Fruit fly (Drosophila melanogaster): ENCODE data around the gene CG13473.

The CG13473 gene

dm6 chr3L:14756724-14757463 is 28.3 kb downstream of the CG13473 start (continued):
- TF ChIP-seq amos (GFP tag; IDR thresholded peaks at IDR 0.05; ENCODE audit: partially characterized antibody), result no peak
- peak; percentile 66 for TF ChIP-seq lbe (GFP tag; optimal IDR thresholded peaks at IDR 0.05)
- TF ChIP-seq CG18262 (tag; optimal IDR thresholded peaks at IDR 0.05), result peak; percentile 78
- peak; percentile 70 for TF ChIP-seq gsb (GFP tag; IDR thresholded peaks at IDR 0.05)
- TF ChIP-seq dpn (GFP tag; optimal IDR thresholded peaks at IDR 0.05), result peak; percentile 90 to 92
- TF ChIP-seq CG2116 (GFP tag; optimal IDR thresholded peaks at IDR 0.05), result peak; percentile 61
- TF ChIP-seq repo (GFP tag; optimal IDR thresholded peaks at IDR 0.05), result peak; percentile 88
- TF ChIP-seq CG18476 (GFP tag; optimal IDR thresholded peaks at IDR 0.05), result peak; percentile 85
- peak; percentile 93 for TF ChIP-seq sisA (GFP tag; IDR thresholded peaks at IDR 0.05)
- TF ChIP-seq H15 (GFP tag; IDR thresholded peaks at IDR 0.05), result peak; percentile 89
- TF ChIP-seq fu2 (GFP tag; optimal IDR thresholded peaks at IDR 0.05), result peak; percentile 93
- TF ChIP-seq Rx (GFP tag; IDR thresholded peaks at IDR 0.05), result peak; percentile 88
- TF ChIP-seq sqz (GFP tag; optimal IDR thresholded peaks at IDR 0.05), result peak; percentile 39
- peak; percentile 84 for TF ChIP-seq CG12071 (GFP tag; optimal IDR thresholded peaks at IDR 0.05)
- TF ChIP-seq Bteb2 (GFP tag; optimal IDR thresholded peaks at IDR 0.05), result peak; percentile 84
- TF ChIP-seq btn (GFP tag; optimal IDR thresholded peaks at IDR 0.05), result peak; percentile 73
- TF ChIP-seq abd-A (tag; optimal IDR thresholded peaks at IDR 0.05), result no peak
- peak; percentile 75 for TF ChIP-seq Six4 (GFP tag; optimal IDR thresholded peaks at IDR 0.05)
- TF ChIP-seq tgo (GFP tag; IDR thresholded peaks at IDR 0.05), result peak; percentile 89
- peak; percentile 87 for TF ChIP-seq CG18619 (GFP tag; optimal IDR thresholded peaks at IDR 0.05)
- peak; percentile 93 for TF ChIP-seq CG10321 (GFP tag; IDR thresholded peaks at IDR 0.05)
- TF ChIP-seq sug (tag; optimal IDR thresholded peaks at IDR 0.05), result peak; percentile 72
- 0 out of 2 replicates have a peak, but pooled peaks have one; percentile 12 for TF ChIP-seq Dip2 (GFP tag; IDR thresholded peaks at IDR 0.05)
- TF ChIP-seq Neu2 (GFP tag; optimal IDR thresholded peaks at IDR 0.05; ENCODE audit: borderline replicate concordance), result peak; percentile 51
- TF ChIP-seq CG6683 (GFP tag; optimal IDR thresholded peaks at IDR 0.05), result peak; percentile 67
- TF ChIP-seq Nf-YA (GFP tag; IDR thresholded peaks at IDR 0.05), result peak; percentile 84
- no peak for TF ChIP-seq mld (GFP tag; IDR thresholded peaks at IDR 0.05; ENCODE audit: partially characterized antibody)
- TF ChIP-seq CG10654 (GFP tag; optimal IDR thresholded peaks at IDR 0.05), result peak; percentile 77
- peak; percentile 78 for TF ChIP-seq CG6854 (GFP tag; optimal IDR thresholded peaks at IDR 0.05)
- peak; percentile 92 for TF ChIP-seq bab2 (GFP tag; optimal IDR thresholded peaks at IDR 0.05)
- peak; percentile 76 for TF ChIP-seq nau (GFP tag; optimal IDR thresholded peaks at IDR 0.05)
- no peak for TF ChIP-seq nerfin-2 (GFP tag; IDR thresholded peaks at IDR 0.05; ENCODE audit: partially characterized antibody)
- TF ChIP-seq CG3065 (GFP tag; optimal IDR thresholded peaks at IDR 0.05), result peak; percentile 43
- peak; percentile 78 for TF ChIP-seq ab (GFP tag; optimal IDR thresholded peaks at IDR 0.05)
- TF ChIP-seq CG7928 (GFP tag; optimal IDR thresholded peaks at IDR 0.05), result peak; percentile 62
- TF ChIP-seq CG30431 (GFP tag; optimal IDR thresholded peaks at IDR 0.05), result peak; percentile 72
- TF ChIP-seq Sin3A (optimal IDR thresholded peaks at IDR 0.05), result peak; percentile 11
- no peak for TF ChIP-seq hth (optimal IDR thresholded peaks at IDR 0.05)
- peak; percentile 85 for TF ChIP-seq nmo (GFP tag; optimal IDR thresholded peaks at IDR 0.05)
- TF ChIP-seq bbx (GFP tag; IDR thresholded peaks at IDR 0.05; ENCODE audit: partially characterized antibody), result no peak
- TF ChIP-seq Trl (optimal IDR thresholded peaks at IDR 0.05), result peak in 1 of 2 experiments; percentile 96
- peak; percentile 90 for TF ChIP-seq Trl (GFP tag; optimal IDR thresholded peaks at IDR 0.05)
- TF ChIP-seq CG11560 (tag; IDR thresholded peaks at IDR 0.05), result peak; percentile 85
- peak; percentile 83 for TF ChIP-seq CG16815 (GFP tag; optimal IDR thresholded peaks at IDR 0.05)
- peak; percentile 82 for TF ChIP-seq p53 (GFP tag; optimal IDR thresholded peaks at IDR 0.05)
- no peak for TF ChIP-seq Dref (GFP tag; IDR thresholded peaks at IDR 0.05)
- TF ChIP-seq chif (GFP tag; optimal IDR thresholded peaks at IDR 0.05), result peak; percentile 83 to 84
- peak; percentile 94 for TF ChIP-seq lab (GFP tag; optimal IDR thresholded peaks at IDR 0.05)
- TF ChIP-seq yki (optimal IDR thresholded peaks at IDR 0.05), result peak; percentile 83
- TF ChIP-seq Bgb (GFP tag; IDR thresholded peaks at IDR 0.05; ENCODE audit: partially characterized antibody), result no peak; the same call in 1 of the 2 replicates
